Worm (Caenorhabditis elegans) whole organism, young adult: ENCODE data around the gene acd-4.

Experiments
- F23B12.7 ChIP-seq: sonication (generic microtip); optimal IDR thresholded peaks from 2 replicates; lab custom pipeline; 2017; ENCODE audit warnings: missing genetic modification characterization, mild to moderate bottlenecking, missing compliant biosample characterization, antibody characterized with exemption, moderate library complexity; ENCODE audit not compliant: insufficient read depth
- F55B11.4 ChIP-seq: sonication (generic microtip); optimal IDR thresholded peaks from 2 replicates; lab custom pipeline; 2016; ENCODE audit warnings: missing compliant biosample characterization, missing genetic modification characterization, borderline replicate concordance; ENCODE audit not compliant: insufficient read depth
- F57C9.4 ChIP-seq: sonication (generic microtip); optimal IDR thresholded peaks from 2 replicates; lab custom pipeline; 2017; ENCODE audit warnings: mild to moderate bottlenecking, missing genetic modification characterization, missing compliant biosample characterization
- T07F8.4 ChIP-seq: sonication (generic microtip); optimal IDR thresholded peaks from 2 replicates; lab custom pipeline; 2016; ENCODE audit warnings: mild to moderate bottlenecking, missing genetic modification characterization, moderate library complexity, missing compliant biosample characterization
- ama-1 ChIP-seq, 3 experiments: fragments of 150-350 bp in 1 of 3; sonication (generic microtip) in 2 of 3; optimal IDR thresholded peaks; 2 replicates each; lab custom pipeline; 2014 to 2018; ENCODE audit warnings: missing biosample characterization in 2 of 3, missing genetic modification characterization in 2 of 3, missing genetic modification reagents in 2 of 3
- bed-1 ChIP-seq: fragments of 200-800 bp; sonication (Bioruptor generic); IDR thresholded peaks from 2 replicates; pipeline ENCODE4 v1.3.6; 2022; ENCODE audit warnings: missing genetic modification reagents, missing genetic modification characterization, missing compliant biosample characterization
- fkh-3 ChIP-seq: sonication (generic microtip); optimal IDR thresholded peaks from 2 replicates; lab custom pipeline; 2016; ENCODE audit warnings: mild to moderate bottlenecking, missing genetic modification characterization, missing compliant biosample characterization
- him-1 ChIP-seq: sonication (generic microtip); optimal IDR thresholded peaks from 2 replicates; lab custom pipeline; 2016; ENCODE audit warnings: missing genotype, missing genetic modification reagents, missing genetic modification characterization, missing compliant biosample characterization
- madf-10 ChIP-seq: sonication (generic microtip); optimal IDR thresholded peaks from 2 replicates; lab custom pipeline; 2016; ENCODE audit warnings: mild to moderate bottlenecking, missing genetic modification characterization, missing compliant biosample characterization
- rec-8 ChIP-seq, 2 experiments: sonication (generic microtip); optimal IDR thresholded peaks; 2 replicates each; lab custom pipeline; 2016; ENCODE audit warnings: mild to moderate bottlenecking in 2 of 2, missing genetic modification characterization in 2 of 2, missing genetic modification reagents in 2 of 2, missing genotype in 2 of 2, missing biosample characterization in 1 of 2, missing compliant biosample characterization in 1 of 2, moderate library complexity in 1 of 2
- rpc-1 ChIP-seq, 2 experiments: fragments of 150-350 bp in 1 of 2; sonication (generic microtip) in 1 of 2; optimal IDR thresholded peaks; 2 replicates each; lab custom pipeline; 2014 to 2018; ENCODE audit warnings: missing biosample characterization in 1 of 2, missing genetic modification characterization in 1 of 2, missing genetic modification reagents in 1 of 2, missing genotype in 1 of 2
- snpc-4 ChIP-seq, 5 experiments: fragments of 150-350 bp in 1 of 5; sonication (generic microtip) in 4 of 5; optimal IDR thresholded peaks; 2 replicates each; lab custom pipeline; 2014 to 2018; ENCODE audit warnings: missing genetic modification characterization in 5 of 5, missing biosample characterization in 3 of 5, antibody characterized with exemption in 2 of 5, mild to moderate bottlenecking in 2 of 5, missing compliant biosample characterization in 2 of 5, missing genotype in 2 of 5, moderate library complexity in 2 of 5, missing genetic modification reagents in 1 of 5
- unc-62 ChIP-seq: fragments of 150-350 bp; optimal IDR thresholded peaks from 2 replicates; lab custom pipeline; 2014; ENCODE audit warnings: missing biosample characterization, missing genetic modification reagents, missing genetic modification characterization

ce11 chrV:8658577-8659362 is 20.7 kb downstream of the acd-4 start:
- TF ChIP-seq bed-1 (GFP tag; lab: Robert Waterston, UW) (no peak), rec-8 (tag; optimal IDR thresholded peaks at IDR 0.05; lab: Kevin White, UChicago) (no peak), F55B11.4 (no peak), rpc-1 (optimal IDR thresholded peaks at IDR 0.05; lab: Kevin White, UChicago) (no peak), rpc-1 (tag; optimal IDR thresholded peaks at IDR 0.05; lab: Kevin White, UChicago) (no peak), snpc-4 (GFP tag; optimal IDR thresholded peaks at IDR 0.05; lab: Kevin White, UChicago) (no peak), snpc-4 (tag; optimal IDR thresholded peaks at IDR 0.05; lab: Kevin White, UChicago) (no peak), madf-10 (no peak), him-1 (tag; lab: Kevin White, UChicago) (no peak), T07F8.4 (tag; lab: Kevin White, UChicago) (no peak), fkh-3 (tag; lab: Kevin White, UChicago) (no peak), unc-62 (GFP tag; lab: Kevin White, UChicago) (no peak), ama-1 (optimal IDR thresholded peaks at IDR 0.05; lab: Kevin White, UChicago) (no peak), ama-1 (GFP tag; optimal IDR thresholded peaks at IDR 0.05; lab: Kevin White, UChicago) (no peak), F23B12.7 (no peak), F57C9.4 (tag; lab: Kevin White, UChicago) (no peak)
